Fruit fly (Drosophila melanogaster) whole organism, wandering third instar larva: ENCODE data around the gene CG11334.

ENCODE experiments used
- CG9705 ChIP-seq: fragments of 200-800 bp; sonication (Bioruptor generic); optimal IDR thresholded peaks from 2 replicates; lab custom pipeline; 2018; ENCODE audit warnings: missing biosample characterization, mild to moderate bottlenecking, missing genetic modification characterization
- Dfd ChIP-seq: fragments of >200 bp; optimal IDR thresholded peaks from 2 replicates; lab custom pipeline; 2017; ENCODE audit warnings: missing biosample characterization, missing genetic modification characterization
- Dif ChIP-seq: fragments of 200-275, 200-300 bp; sonication (Bioruptor generic); optimal IDR thresholded peaks from 2 replicates; lab custom pipeline; 2018; ENCODE audit warnings: missing biosample characterization, missing genetic modification characterization; ENCODE audit not compliant: partially characterized antibody
- Jra ChIP-seq: sonication (Bioruptor generic); optimal IDR thresholded peaks from 2 replicates; lab custom pipeline; 2016; ENCODE audit warnings: missing biosample characterization, missing genetic modification characterization
- Myc ChIP-seq: fragments of >200 bp; optimal IDR thresholded peaks from 2 replicates; lab custom pipeline; 2017
- br ChIP-seq: fragments of 200-800 bp; sonication (Bioruptor generic); optimal IDR thresholded peaks from 2 replicates; lab custom pipeline; 2016; ENCODE audit warnings: missing biosample characterization, missing genetic modification characterization
- dmrt93B ChIP-seq: fragments of 200-800 bp; sonication (Bioruptor generic); optimal IDR thresholded peaks from 2 replicates; lab custom pipeline; 2018; ENCODE audit warnings: missing biosample characterization, mild to moderate bottlenecking, missing genetic modification characterization
- lola ChIP-seq: fragments of >200 bp; optimal IDR thresholded peaks from 2 replicates; lab custom pipeline; 2017; ENCODE audit warnings: missing biosample characterization, missing genetic modification characterization
- pan ChIP-seq: fragments of >200 bp; optimal IDR thresholded peaks from 2 replicates; lab custom pipeline; 2017
- psq ChIP-seq: fragments of 200-800 bp; sonication (Bioruptor generic); optimal IDR thresholded peaks from 3 replicates; lab custom pipeline; 2017; ENCODE audit warnings: missing biosample characterization, mild to moderate bottlenecking, missing genetic modification characterization, moderate library complexity
- rgr ChIP-seq: fragments of 200-800 bp; sonication (Bioruptor generic); optimal IDR thresholded peaks from 3 replicates; lab custom pipeline; 2016; ENCODE audit warnings: missing biosample characterization, mild to moderate bottlenecking, missing genetic modification characterization
- sage ChIP-seq: fragments of 200-800 bp; sonication (Bioruptor generic); optimal IDR thresholded peaks from 2 replicates; lab custom pipeline; 2016; ENCODE audit warnings: missing biosample characterization, mild to moderate bottlenecking, missing genetic modification characterization
- sv ChIP-seq: fragments of 200-800 bp; sonication (Bioruptor generic); optimal IDR thresholded peaks from 3 replicates; lab custom pipeline; 2016; ENCODE audit warnings: missing biosample characterization, missing genetic modification characterization
- usp ChIP-seq: fragments of >200 bp; optimal IDR thresholded peaks from 2 replicates; lab custom pipeline; 2017; ENCODE audit warnings: missing biosample characterization, missing genetic modification characterization

dm6 chr3R:31503665-31504064 is 40.8 kb upstream of the CG11334 start:
- TF ChIP-seq sv (GFP tag; lab: Kevin White, UChicago), result no peak
- TF ChIP-seq lola (GFP tag; lab: Kevin White, UChicago), result no peak
- no peak for TF ChIP-seq rgr
- no peak for TF ChIP-seq Myc
- no peak for TF ChIP-seq Dfd (GFP tag; lab: Kevin White, UChicago)
- no peak for TF ChIP-seq usp
- TF ChIP-seq sage (GFP tag; lab: Kevin White, UChicago), result no peak
- TF ChIP-seq pan, result no peak
- TF ChIP-seq Dif (GFP tag; lab: Kevin White, UChicago), result no peak
- no peak for TF ChIP-seq br (GFP tag; lab: Kevin White, UChicago)
- TF ChIP-seq psq, result no peak
- no peak for TF ChIP-seq dmrt93B (GFP tag; lab: Kevin White, UChicago)
- TF ChIP-seq CG9705 (GFP tag; lab: Kevin White, UChicago), result no peak
- no peak for TF ChIP-seq Jra
